Fruit fly (Drosophila melanogaster) whole organism, embryonic: ENCODE data around the gene mRpL51.
A peak's percentile ranks its signal among the peaks of the same experiment; 100 is the strongest.

Experiments
- Abd-B ChIP-seq: fragments of 200-800 bp; sonication (Bioruptor generic); optimal IDR thresholded peaks from 2 replicates; lab custom pipeline; 2018; ENCODE audit warnings: missing biosample characterization, mild to moderate bottlenecking, missing genetic modification characterization, moderate library complexity
- Aef1 ChIP-seq: fragments of 200-800 bp; sonication (Bioruptor generic); IDR thresholded peaks from 3 replicates; pipeline ENCODE4 v1.3.6; 2022; ENCODE audit warnings: missing biosample characterization, missing genetic modification characterization
- B-H2 ChIP-seq: fragments of 200-800 bp; sonication (Bioruptor generic); optimal IDR thresholded peaks from 2 replicates; lab custom pipeline; 2018; ENCODE audit warnings: missing biosample characterization, mild to moderate bottlenecking, missing genetic modification characterization
- CG10267 ChIP-seq: fragments of 200-800 bp; sonication (Bioruptor generic); optimal IDR thresholded peaks from 2 replicates; lab custom pipeline; 2018; ENCODE audit warnings: missing biosample characterization, mild to moderate bottlenecking, missing genetic modification characterization, moderate library complexity
- CG11723 ChIP-seq: fragments of 200-800 bp; sonication (Bioruptor generic); optimal IDR thresholded peaks from 2 replicates; lab custom pipeline; 2017; ENCODE audit warnings: missing biosample characterization, mild to moderate bottlenecking, missing genetic modification characterization
- CG14014 ChIP-seq: fragments of 200-800 bp; sonication (Bioruptor generic); IDR thresholded peaks from 2 replicates; pipeline ENCODE4 v1.3.6; 2022; ENCODE audit warnings: missing biosample characterization, missing genetic modification characterization
- CG14441 ChIP-seq: fragments of 200-800 bp; sonication (Bioruptor generic); IDR thresholded peaks from 2 replicates; pipeline ENCODE4 v1.3.6; 2022; ENCODE audit warnings: missing biosample characterization, missing genetic modification characterization
- CG14965 ChIP-seq: fragments of 200-800 bp; sonication (Bioruptor generic); optimal IDR thresholded peaks from 2 replicates; lab custom pipeline; 2016; ENCODE audit warnings: missing biosample characterization, missing genetic modification characterization, borderline replicate concordance
- CG17612 ChIP-seq: fragments of 200-800 bp; sonication (Bioruptor generic); IDR thresholded peaks from 2 replicates; pipeline ENCODE4 v1.3.6; 2022; ENCODE audit warnings: missing biosample characterization, missing genetic modification characterization
- CG17802 ChIP-seq: fragments of 200-800 bp; sonication (Bioruptor generic); optimal IDR thresholded peaks from 2 replicates; lab custom pipeline; 2018; ENCODE audit warnings: missing biosample characterization, mild to moderate bottlenecking, missing genetic modification characterization, moderate library complexity
- CG18011 ChIP-seq: fragments of 200-800 bp; sonication (Bioruptor generic); optimal IDR thresholded peaks from 2 replicates; lab custom pipeline; 2017; ENCODE audit warnings: missing biosample characterization, missing genetic modification characterization, mild to moderate bottlenecking, moderate library complexity, missing genotype
- CG2678 ChIP-seq: fragments of 200-800 bp; sonication (Bioruptor generic); optimal IDR thresholded peaks from 3 replicates; lab custom pipeline; 2019; ENCODE audit warnings: missing biosample characterization, mild to moderate bottlenecking, missing genetic modification characterization, moderate library complexity
- CG3065 ChIP-seq: fragments of 200-800 bp; sonication (Bioruptor generic); optimal IDR thresholded peaks from 2 replicates; lab custom pipeline; 2016; ENCODE audit warnings: missing biosample characterization, missing genetic modification characterization
- CG4404 ChIP-seq: fragments of 200-800 bp; sonication (Bioruptor generic); IDR thresholded peaks from 2 replicates; pipeline ENCODE4 v1.3.6; 2022; ENCODE audit warnings: missing biosample characterization, missing genetic modification characterization
- CG6791 ChIP-seq: fragments of 200-800 bp; sonication (Bioruptor generic); IDR thresholded peaks from 3 replicates; pipeline ENCODE4 v1.3.6; 2022; ENCODE audit warnings: missing biosample characterization, missing genetic modification characterization; ENCODE audit not compliant: partially characterized antibody
- CG7745 ChIP-seq: fragments of 200-800 bp; sonication (Bioruptor generic); optimal IDR thresholded peaks from 2 replicates; lab custom pipeline; 2018; ENCODE audit warnings: missing biosample characterization, mild to moderate bottlenecking, missing genetic modification characterization, moderate library complexity
- CG7839 ChIP-seq: fragments of 200-800 bp; sonication (Bioruptor generic); optimal IDR thresholded peaks from 3 replicates; lab custom pipeline; 2018; ENCODE audit warnings: missing biosample characterization, mild to moderate bottlenecking, missing genetic modification characterization, moderate library complexity
- CG7987 ChIP-seq: fragments of 200-800 bp; sonication (Bioruptor generic); optimal IDR thresholded peaks from 2 replicates; lab custom pipeline; 2018; ENCODE audit warnings: missing biosample characterization, mild to moderate bottlenecking, missing genetic modification characterization, moderate library complexity
- CG8281 ChIP-seq: fragments of 200-800 bp; sonication (Bioruptor generic); optimal IDR thresholded peaks from 2 replicates; lab custom pipeline; 2018; ENCODE audit warnings: missing biosample characterization, mild to moderate bottlenecking, missing genetic modification characterization, moderate library complexity
- CG9215 ChIP-seq: fragments of 200-800 bp; sonication (Bioruptor generic); IDR thresholded peaks from 2 replicates; pipeline ENCODE4 v1.3.6; 2022; ENCODE audit warnings: missing biosample characterization, missing genetic modification characterization
- CrebB ChIP-seq: fragments of 200-800 bp; sonication (Bioruptor generic); optimal IDR thresholded peaks from 3 replicates; lab custom pipeline; 2018; ENCODE audit warnings: missing biosample characterization, mild to moderate bottlenecking, missing genetic modification characterization
- Dad ChIP-seq: fragments of 200-800 bp; sonication (Bioruptor generic); optimal IDR thresholded peaks from 3 replicates; lab custom pipeline; 2016; ENCODE audit warnings: missing biosample characterization, missing genetic modification characterization
- Doc3 ChIP-seq: fragments of 200-800 bp; sonication (Bioruptor generic); IDR thresholded peaks from 3 replicates; pipeline ENCODE4 v1.3.6; 2022; ENCODE audit warnings: missing biosample characterization, missing genetic modification characterization; ENCODE audit not compliant: partially characterized antibody
- Lim3 ChIP-seq: fragments of 200-800 bp; sonication (Bioruptor generic); IDR thresholded peaks from 2 replicates; pipeline ENCODE4 v1.3.6; 2022; ENCODE audit warnings: missing biosample characterization, missing genetic modification characterization
- Mad ChIP-seq: fragments of 200-800 bp; sonication (Bioruptor generic); optimal IDR thresholded peaks from 2 replicates; lab custom pipeline; 2016; ENCODE audit warnings: missing biosample characterization, missing genetic modification characterization
- Mes4 ChIP-seq: fragments of 200-800 bp; sonication (Bioruptor generic); optimal IDR thresholded peaks from 2 replicates; lab custom pipeline; 2016; ENCODE audit warnings: missing biosample characterization, missing genetic modification characterization
- NC2α ChIP-seq: fragments of 200-800 bp; sonication (Bioruptor generic); optimal IDR thresholded peaks from 2 replicates; lab custom pipeline; 2016; ENCODE audit warnings: missing biosample characterization, missing genetic modification characterization
- Oli ChIP-seq: fragments of 200-800 bp; sonication (Bioruptor generic); optimal IDR thresholded peaks from 2 replicates; lab custom pipeline; 2018; ENCODE audit warnings: missing biosample characterization, mild to moderate bottlenecking, missing genetic modification characterization, moderate library complexity
- Poxn ChIP-seq: fragments of 200-800 bp; sonication (Bioruptor generic); IDR thresholded peaks from 2 replicates; pipeline ENCODE4 v1.3.6; 2022; ENCODE audit warnings: missing biosample characterization, missing genetic modification characterization
- Side ChIP-seq: fragments of 200-800 bp; sonication (Bioruptor generic); optimal IDR thresholded peaks from 2 replicates; lab custom pipeline; 2016; ENCODE audit warnings: missing biosample characterization, missing genetic modification characterization
- Sox102F ChIP-seq: fragments of 200-800 bp; sonication (Bioruptor generic); optimal IDR thresholded peaks from 2 replicates; lab custom pipeline; 2018; ENCODE audit warnings: missing biosample characterization, mild to moderate bottlenecking, missing genetic modification characterization, moderate library complexity
- Xrp1 ChIP-seq: fragments of 200-800 bp; sonication (Bioruptor generic); IDR thresholded peaks from 2 replicates; pipeline ENCODE4 v1.3.6; 2022; ENCODE audit warnings: missing biosample characterization, missing genetic modification characterization
- br ChIP-seq: fragments of >200 bp; optimal IDR thresholded peaks from 2 replicates; lab custom pipeline; 2017
- cato ChIP-seq: fragments of 200-800 bp; sonication (Bioruptor generic); optimal IDR thresholded peaks from 2 replicates; lab custom pipeline; 2016; ENCODE audit warnings: missing biosample characterization, missing genetic modification characterization, borderline replicate concordance
- dati ChIP-seq: fragments of 200-800 bp; sonication (Bioruptor generic); IDR thresholded peaks from 2 replicates; pipeline ENCODE4 v1.3.6; 2022; ENCODE audit warnings: missing biosample characterization, missing genetic modification characterization
- dimm ChIP-seq: fragments of 200-800 bp; sonication (Bioruptor generic); IDR thresholded peaks from 2 replicates; pipeline ENCODE4 v1.3.6; 2022; ENCODE audit warnings: missing biosample characterization, missing genetic modification characterization
- dmrt11E ChIP-seq: fragments of 200-800 bp; sonication (Bioruptor generic); optimal IDR thresholded peaks from 3 replicates; lab custom pipeline; 2018; ENCODE audit warnings: missing biosample characterization, mild to moderate bottlenecking, missing genetic modification characterization, moderate library complexity
- en ChIP-seq: fragments of 200-800 bp; sonication (Bioruptor generic); optimal IDR thresholded peaks from 2 replicates; lab custom pipeline; 2016; ENCODE audit warnings: missing biosample characterization, missing genetic modification characterization
- exex ChIP-seq: fragments of 200-800 bp; sonication (Bioruptor generic); optimal IDR thresholded peaks from 4 replicates; lab custom pipeline; 2018; ENCODE audit warnings: missing biosample characterization, mild to moderate bottlenecking, missing genetic modification characterization, moderate library complexity
- gce ChIP-seq: fragments of 200-800 bp; sonication (Bioruptor generic); IDR thresholded peaks from 3 replicates; pipeline ENCODE4 v1.3.6; 2022; ENCODE audit warnings: missing biosample characterization, missing genetic modification characterization
- gsb ChIP-seq: fragments of 200-800 bp; sonication (Bioruptor generic); IDR thresholded peaks from 2 replicates; pipeline ENCODE4 v1.3.6; 2022; ENCODE audit warnings: missing biosample characterization, missing genetic modification characterization
- her ChIP-seq: fragments of 200-800 bp; sonication (Bioruptor generic); optimal IDR thresholded peaks from 2 replicates; lab custom pipeline; 2016; ENCODE audit warnings: missing biosample characterization, missing genetic modification characterization
- ken ChIP-seq: fragments of 200-800 bp; sonication (Bioruptor generic); IDR thresholded peaks from 3 replicates; pipeline ENCODE4 v1.3.6; 2022; ENCODE audit warnings: missing biosample characterization, missing genetic modification characterization
- lov ChIP-seq, 2 experiments: fragments of 200-800 bp in 1 of 2; fragments of >200 bp in 1 of 2; sonication (Bioruptor generic) in 1 of 2; IDR thresholded peaks in 1 of 2; optimal IDR thresholded peaks in 1 of 2; 2 replicates in 1 of 2; 3 replicates in 1 of 2; pipeline versions ENCODE4 v1.3.6 to Lab custom; 2017 to 2022; ENCODE audit warnings: missing biosample characterization in 1 of 2, missing genetic modification characterization in 1 of 2
- mld ChIP-seq: fragments of 200-800 bp; sonication (Bioruptor generic); IDR thresholded peaks from 3 replicates; pipeline ENCODE4 v1.3.6; 2022; ENCODE audit warnings: missing biosample characterization, missing genetic modification characterization; ENCODE audit not compliant: partially characterized antibody
- nmo ChIP-seq: fragments of 200-800 bp; sonication (Bioruptor generic); optimal IDR thresholded peaks from 2 replicates; lab custom pipeline; 2018; ENCODE audit warnings: missing biosample characterization, mild to moderate bottlenecking, missing genetic modification characterization, moderate library complexity
- onecut ChIP-seq: fragments of 200-800 bp; sonication (Bioruptor generic); IDR thresholded peaks from 2 replicates; pipeline ENCODE4 v1.3.6; 2022; ENCODE audit warnings: missing biosample characterization, missing genetic modification characterization
- psq ChIP-seq: fragments of 200-800 bp; sonication (Bioruptor generic); optimal IDR thresholded peaks from 2 replicates; lab custom pipeline; 2017; ENCODE audit warnings: missing biosample characterization, missing genetic modification characterization
- ranshi ChIP-seq: fragments of 200-800 bp; sonication (Bioruptor generic); IDR thresholded peaks from 2 replicates; pipeline ENCODE4 v1.3.6; 2022; ENCODE audit warnings: missing biosample characterization, missing genetic modification characterization
- ro ChIP-seq: fragments of 200-800 bp; sonication (Bioruptor generic); IDR thresholded peaks from 2 replicates; pipeline ENCODE4 v1.3.6; 2022; ENCODE audit warnings: missing biosample characterization, missing genetic modification characterization
- wek ChIP-seq: fragments of 200-800 bp; sonication (Bioruptor generic); optimal IDR thresholded peaks from 3 replicates; lab custom pipeline; 2018; ENCODE audit warnings: missing biosample characterization, mild to moderate bottlenecking, missing genetic modification characterization, moderate library complexity

Gene mRpL51

DNA sequence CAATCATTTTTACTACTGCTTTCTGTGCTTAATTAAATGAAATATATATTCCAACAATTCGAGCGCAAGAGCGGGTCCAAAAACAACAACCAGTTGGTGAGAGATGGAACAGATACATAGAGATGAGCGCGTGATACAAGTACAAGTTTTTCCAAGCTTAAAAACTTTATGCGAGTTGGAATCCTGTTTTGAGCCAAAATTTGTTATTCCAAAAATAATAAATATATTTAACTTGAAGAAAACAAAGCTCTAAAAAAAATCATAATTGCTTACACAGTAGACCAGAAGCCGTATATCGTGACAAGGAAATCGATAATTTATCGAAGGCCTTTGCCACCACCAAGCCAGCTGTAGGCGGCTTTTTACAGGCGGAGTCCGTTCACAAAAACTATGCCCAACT, 2.4 kb downstream of the mRpL51 start, which contains the start of the genes CG13097 and PIG-U (continued):
- peak; percentile 72 for TF ChIP-seq CG18011 (GFP tag; lab: Kevin White, UChicago)
- peak; percentile 91 for TF ChIP-seq Mad (GFP tag; lab: Kevin White, UChicago)
- peak; percentile 72 for TF ChIP-seq CG9215
- TF ChIP-seq CG14441 (GFP tag; lab: Robert Waterston, UW) = peak; percentile 76
- TF ChIP-seq Oli (tag; lab: Kevin White, UChicago) = peak; percentile 57
- no peak for TF ChIP-seq lov (optimal IDR thresholded peaks at IDR 0.05; lab: Kevin White, UChicago)
- TF ChIP-seq lov (GFP tag; IDR thresholded peaks at IDR 0.05; lab: Robert Waterston, UW) = no peak
- TF ChIP-seq Xrp1 = peak; percentile 81
- TF ChIP-seq B-H2 = peak; percentile 85
- TF ChIP-seq br (lab: Kevin White, UChicago) = no peak
- TF ChIP-seq Side (GFP tag; lab: Kevin White, UChicago) = peak; percentile 68
- peak; percentile 54 for TF ChIP-seq exex (tag; lab: Kevin White, UChicago)
- TF ChIP-seq CG7987 = peak; percentile 54
- peak; percentile 55 for TF ChIP-seq psq (GFP tag; lab: Kevin White, UChicago)
- TF ChIP-seq Sox102F (GFP tag; lab: Kevin White, UChicago) = no peak
- TF ChIP-seq NC2α (GFP tag; lab: Kevin White, UChicago) = no peak
- peak; percentile 46; the same call in 1 of the 2 replicates for TF ChIP-seq dimm (GFP tag; lab: Robert Waterston, UW)
- no peak for TF ChIP-seq dati (GFP tag; lab: Robert Waterston, UW)
- peak; percentile 82 for TF ChIP-seq Dad (GFP tag; lab: Kevin White, UChicago)
- TF ChIP-seq CG8281 (tag; lab: Kevin White, UChicago) = no peak
- peak; percentile 12 for TF ChIP-seq Mes4 (GFP tag; lab: Kevin White, UChicago)
- no peak for TF ChIP-seq CG11723 (GFP tag; lab: Kevin White, UChicago)
- TF ChIP-seq wek (GFP tag; lab: Kevin White, UChicago) = no peak
- no peak for TF ChIP-seq CG7745 (tag; lab: Kevin White, UChicago)
- TF ChIP-seq CG2678 (tag; lab: Kevin White, UChicago) = no peak
- TF ChIP-seq CG3065 (GFP tag; lab: Kevin White, UChicago) = peak; percentile 53
- no peak for TF ChIP-seq Lim3 (GFP tag; lab: Robert Waterston, UW)
- peak; percentile 85 for TF ChIP-seq nmo (GFP tag; lab: Kevin White, UChicago)
- peak; percentile 69 for TF ChIP-seq cato (GFP tag; lab: Kevin White, UChicago)
- peak; percentile 30 for TF ChIP-seq CrebB (tag; lab: Kevin White, UChicago)
- peak; percentile 74 for TF ChIP-seq dmrt11E (tag; lab: Kevin White, UChicago)
- peak; percentile 51 for TF ChIP-seq onecut
- TF ChIP-seq mld (GFP tag; lab: Robert Waterston, UW) = peak; percentile 74; the same call in 1 of the 3 replicates
- TF ChIP-seq CG14014 (GFP tag; lab: Robert Waterston, UW) = peak; percentile 73
- TF ChIP-seq Aef1 (GFP tag; lab: Robert Waterston, UW) = peak; percentile 88
- peak; percentile 42; the same call in 1 of the 2 replicates for TF ChIP-seq Poxn (GFP tag; lab: Robert Waterston, UW)
- TF ChIP-seq Doc3 (GFP tag; lab: Robert Waterston, UW) = peak; percentile 98
- TF ChIP-seq CG14965 (GFP tag; lab: Kevin White, UChicago) = no peak
- TF ChIP-seq en (GFP tag; lab: Kevin White, UChicago) = no peak
- no peak for TF ChIP-seq CG17612 (GFP tag; lab: Robert Waterston, UW)
- peak; percentile 68 for TF ChIP-seq CG4404
- no peak for TF ChIP-seq gsb (GFP tag; lab: Robert Waterston, UW)
- no peak for TF ChIP-seq ro
- peak; percentile 75 for TF ChIP-seq CG7839 (tag; lab: Kevin White, UChicago)
- TF ChIP-seq ranshi (GFP tag; lab: Robert Waterston, UW) = peak; percentile 85
- TF ChIP-seq ken = peak; percentile 84; the same call in 2 of the 3 replicates
- peak; percentile 86 for TF ChIP-seq CG6791 (GFP tag; lab: Robert Waterston, UW)
- peak; percentile 64 for TF ChIP-seq Abd-B (GFP tag; lab: Kevin White, UChicago)
- TF ChIP-seq CG10267 (tag; lab: Kevin White, UChicago) = peak; percentile 84
- no peak for TF ChIP-seq gce (GFP tag; lab: Robert Waterston, UW)
- TF ChIP-seq CG17802 (tag; lab: Kevin White, UChicago) = no peak
- no peak for TF ChIP-seq her (GFP tag; lab: Kevin White, UChicago)
